Fruit fly (Drosophila melanogaster): ENCODE measurements around the gene CG42798.

dm6 chr3R:17449402-17449801 lies 42.9 kb downstream of the CG42798 start:
- no peak for TF ChIP-seq Sox15 (GFP tag; optimal IDR thresholded peaks at IDR 0.05)
- TF ChIP-seq dac (GFP tag; optimal IDR thresholded peaks at IDR 0.05): no peak
- no peak for TF ChIP-seq Ets96B (tag; optimal IDR thresholded peaks at IDR 0.05)
- peak; percentile 34 for TF ChIP-seq Eip78C (GFP tag)
- no peak for TF ChIP-seq CG7368 (GFP tag; optimal IDR thresholded peaks at IDR 0.05)
- no peak for TF ChIP-seq CG6163 (GFP tag; IDR thresholded peaks at IDR 0.05)
- no peak for TF ChIP-seq pdm3 (GFP tag; optimal IDR thresholded peaks at IDR 0.05)
- TF ChIP-seq CG6276 (GFP tag; optimal IDR thresholded peaks at IDR 0.05): no peak
- no peak for TF ChIP-seq vri (GFP tag; optimal IDR thresholded peaks at IDR 0.05)
- TF ChIP-seq spab (GFP tag; optimal IDR thresholded peaks at IDR 0.05): no peak
- TF ChIP-seq dsx (GFP tag; optimal IDR thresholded peaks at IDR 0.05; ENCODE audit: poor library complexity, severe bottlenecking): no peak
- TF ChIP-seq CG3919 (GFP tag; optimal IDR thresholded peaks at IDR 0.05): no peak
- no peak for TF ChIP-seq CG6808 (GFP tag; optimal IDR thresholded peaks at IDR 0.05)
- no peak for TF ChIP-seq achi (GFP tag; optimal IDR thresholded peaks at IDR 0.05)
